Worm (Caenorhabditis elegans) whole organism, L2 larva: Measurements from ENCODE around the gene F31F6.1.

ENCODE experiments used
- ZK546.5 ChIP-seq: sonication (generic microtip); optimal IDR thresholded peaks from 2 replicates; lab custom pipeline; 2017; ENCODE audit warnings: missing biosample characterization, missing genetic modification characterization
- alr-1 ChIP-seq: fragments of 150-350 bp; optimal IDR thresholded peaks from 2 replicates; lab custom pipeline; 2014; ENCODE audit warnings: missing biosample characterization, missing genetic modification characterization
- crh-2 ChIP-seq: sonication (generic microtip); optimal IDR thresholded peaks from 2 replicates; lab custom pipeline; 2017; ENCODE audit warnings: missing biosample characterization, missing genetic modification characterization
- fos-1 ChIP-seq: fragments of 150-350 bp; optimal IDR thresholded peaks from 2 replicates; lab custom pipeline; 2014; ENCODE audit warnings: missing biosample characterization, missing genetic modification characterization
- mdl-1 ChIP-seq, 2 experiments: fragments of 150-350 bp in 1 of 2; sonication (generic microtip) in 1 of 2; optimal IDR thresholded peaks; 2 replicates each; lab custom pipeline; 2017; ENCODE audit warnings: missing biosample characterization in 2 of 2, missing genetic modification characterization in 2 of 2
- nhr-21 ChIP-seq: fragments of 150-350 bp; optimal IDR thresholded peaks from 2 replicates; lab custom pipeline; 2014; ENCODE audit warnings: missing biosample characterization, missing genetic modification characterization
- nhr-25 ChIP-seq: fragments of 150-350 bp; sonication (generic microtip); optimal IDR thresholded peaks from 3 replicates; lab custom pipeline; 2014; ENCODE audit warnings: missing biosample characterization, missing genetic modification characterization
- nhr-6 ChIP-seq: fragments of 150-350 bp; optimal IDR thresholded peaks from 2 replicates; lab custom pipeline; 2014; ENCODE audit warnings: missing biosample characterization, missing genetic modification characterization
- nhr-77 ChIP-seq: fragments of 150-350 bp; optimal IDR thresholded peaks from 2 replicates; lab custom pipeline; 2014; ENCODE audit warnings: missing biosample characterization, missing genetic modification characterization
- snpc-4 ChIP-seq: fragments of 150-350 bp; optimal IDR thresholded peaks from 2 replicates; lab custom pipeline; 2014; ENCODE audit warnings: missing biosample characterization, missing genetic modification characterization
- unc-62 ChIP-seq: fragments of 150-350 bp; optimal IDR thresholded peaks from 2 replicates; lab custom pipeline; 2014; ENCODE audit warnings: missing biosample characterization, missing genetic modification reagents, missing genetic modification characterization
- zag-1 ChIP-seq: fragments of 150-350 bp; optimal IDR thresholded peaks from 2 replicates; lab custom pipeline; 2014; ENCODE audit warnings: missing biosample characterization, missing genetic modification characterization
- ztf-1 ChIP-seq: fragments of 200-800 bp; sonication (Bioruptor generic); conservative IDR thresholded peaks from 2 replicates; pipeline ENCODE4 v1.3.6; 2022; ENCODE audit warnings: missing genetic modification characterization, missing compliant biosample characterization
- ztf-11 ChIP-seq: sonication (generic microtip); optimal IDR thresholded peaks from 2 replicates; lab custom pipeline; 2017; ENCODE audit warnings: missing biosample characterization, missing genetic modification characterization

DNA sequence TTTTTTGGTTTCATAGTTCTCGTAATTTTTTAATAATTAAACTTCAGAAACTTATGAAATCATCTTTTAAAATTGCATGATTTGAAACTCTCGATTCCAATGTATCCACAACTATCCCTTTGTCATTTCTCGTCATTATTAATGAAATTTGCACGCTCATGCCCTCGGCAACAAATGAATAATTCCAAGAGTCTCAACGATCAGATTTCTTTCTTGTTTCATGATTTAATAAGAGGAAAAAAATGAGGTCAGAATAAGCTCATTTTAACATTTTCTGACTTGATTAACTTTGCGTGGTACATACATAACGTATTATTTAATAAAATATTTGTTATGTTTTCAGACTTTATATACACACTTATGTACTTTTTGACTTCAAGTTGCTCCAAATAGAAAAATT lies 29.8 kb downstream of the F31F6.1 start:
- TF ChIP-seq unc-62 (no peak), ZK546.5 (tag; lab: Kevin White, UChicago) (no peak), nhr-6 (tag; lab: Kevin White, UChicago) (no peak), nhr-77 (tag; lab: Kevin White, UChicago) (no peak), nhr-21 (tag; lab: Kevin White, UChicago) (no peak), alr-1 (no peak), fos-1 (no peak), crh-2 (tag; lab: Kevin White, UChicago) (no peak), ztf-11 (no peak), nhr-25 (no peak), zag-1 (tag; lab: Kevin White, UChicago) (no peak), snpc-4 (tag; lab: Kevin White, UChicago) (no peak), mdl-1 (tag; optimal IDR thresholded peaks at IDR 0.05; lab: Kevin White, UChicago) (no peak), ztf-1 (GFP tag; lab: Robert Waterston, UW) (no peak)
